Fruit fly (Drosophila melanogaster) whole organism, wandering third instar larva: ENCODE results near the gene Sr-CI.

ENCODE experiments used
- Abd-B ChIP-seq: fragments of >200 bp; optimal IDR thresholded peaks from 2 replicates; lab custom pipeline; 2017; ENCODE audit warnings: missing biosample characterization, missing genetic modification characterization
- CrebA ChIP-seq: fragments of 200-800 bp; sonication (Bioruptor generic); optimal IDR thresholded peaks from 2 replicates; lab custom pipeline; 2016; ENCODE audit warnings: missing biosample characterization, mild to moderate bottlenecking, missing genetic modification characterization, borderline replicate concordance
- Hr78 ChIP-seq: fragments of >200 bp; optimal IDR thresholded peaks from 2 replicates; lab custom pipeline; 2017; ENCODE audit warnings: missing biosample characterization, missing genetic modification characterization
- Myc ChIP-seq: fragments of >200 bp; optimal IDR thresholded peaks from 2 replicates; lab custom pipeline; 2017
- N ChIP-seq: fragments of >200 bp; optimal IDR thresholded peaks from 2 replicates; lab custom pipeline; 2018; ENCODE audit warnings: missing biosample characterization, missing external identifiers, missing genetic modification characterization
- ey ChIP-seq: fragments of 200-800 bp; sonication (Bioruptor generic); optimal IDR thresholded peaks from 2 replicates; lab custom pipeline; 2016; ENCODE audit warnings: missing biosample characterization, missing genetic modification characterization
- pan ChIP-seq: fragments of >200 bp; optimal IDR thresholded peaks from 2 replicates; lab custom pipeline; 2017
- usp ChIP-seq: fragments of >200 bp; optimal IDR thresholded peaks from 2 replicates; lab custom pipeline; 2017; ENCODE audit warnings: missing biosample characterization, missing genetic modification characterization

DNA sequence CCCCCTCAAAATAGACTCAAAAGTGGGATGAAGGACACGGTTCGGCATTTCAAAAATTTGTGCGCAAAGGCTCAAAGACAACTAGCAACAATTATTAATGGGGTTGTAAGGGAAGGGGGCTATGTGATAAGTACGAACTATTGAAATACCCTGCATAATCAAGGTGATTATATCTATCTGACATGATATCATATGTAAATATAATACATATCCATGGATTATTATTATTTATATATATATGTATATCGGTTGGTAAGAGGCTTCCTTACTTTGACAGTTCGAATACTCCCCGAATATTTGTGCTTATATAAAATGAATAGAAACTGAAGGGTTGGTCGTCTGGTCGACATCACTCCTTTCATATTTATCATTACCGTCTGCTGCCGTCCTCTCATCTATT, 12.5 kb downstream of the Sr-CI start:
- no peak for TF ChIP-seq usp
- TF ChIP-seq Hr78 (GFP tag; lab: Kevin White, UChicago), result no peak
- no peak for TF ChIP-seq N
- TF ChIP-seq pan (lab: Kevin White, UChicago), result no peak
- TF ChIP-seq CrebA, result no peak
- TF ChIP-seq Abd-B (GFP tag; lab: Kevin White, UChicago), result no peak
- TF ChIP-seq Myc, result no peak
- TF ChIP-seq ey (GFP tag; lab: Kevin White, UChicago), result no peak
